Fruit fly (Drosophila melanogaster): Measurements from ENCODE around the gene brk.

brk gene

DNA sequence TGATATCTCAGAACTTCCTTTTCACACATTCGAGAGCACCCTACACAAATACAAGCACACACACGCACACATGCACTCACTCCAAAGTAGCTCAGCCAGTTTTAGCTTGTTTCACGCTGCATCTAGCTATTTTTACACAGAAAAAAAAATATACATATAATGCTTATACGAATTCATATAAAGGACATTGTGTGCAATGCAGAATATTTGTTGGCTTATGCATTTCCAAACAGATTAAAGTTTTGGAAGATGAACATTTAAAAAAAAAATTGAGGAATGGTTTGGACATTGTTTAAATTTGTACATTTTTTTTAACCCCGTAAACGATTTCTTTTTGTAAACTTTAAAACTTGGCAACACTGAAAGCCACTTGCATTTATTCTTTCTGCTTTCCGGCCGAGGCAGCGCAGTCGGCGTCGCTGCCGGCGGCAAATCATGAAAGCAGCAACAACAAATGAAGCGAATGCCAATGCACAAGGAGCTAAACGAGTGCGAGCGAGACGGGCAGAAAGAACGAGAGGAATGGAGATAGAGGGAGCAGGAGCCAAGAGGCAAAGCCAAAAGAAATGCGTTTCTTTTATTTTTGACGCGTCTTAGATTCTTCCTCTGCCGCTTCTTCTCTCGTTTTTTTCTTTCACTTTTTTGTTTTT is 11.4 kb downstream of the brk start (continued):
- peak; percentile 42; the same call in 1 of the 2 replicates for TF ChIP-seq CG10366 (GFP tag; IDR thresholded peaks at IDR 0.05)
- peak; percentile 23 for TF ChIP-seq CG13624 (GFP tag; optimal IDR thresholded peaks at IDR 0.05)
- TF ChIP-seq CG17186 (GFP tag; optimal IDR thresholded peaks at IDR 0.05): peak; percentile 64
- no peak; the same call in 1 of the 2 replicates for TF ChIP-seq ranshi (GFP tag; IDR thresholded peaks at IDR 0.05)
- TF ChIP-seq bbx (GFP tag; IDR thresholded peaks at IDR 0.05; ENCODE audit: partially characterized antibody): no peak
- no peak for TF ChIP-seq pho (GFP tag; optimal IDR thresholded peaks at IDR 0.05)
- no peak for TF ChIP-seq Ets97D (GFP tag; optimal IDR thresholded peaks at IDR 0.05)
- peak; percentile 67 for TF ChIP-seq CG9437 (GFP tag; optimal IDR thresholded peaks at IDR 0.05)
- TF ChIP-seq ci (GFP tag; IDR thresholded peaks at IDR 0.05): peak; percentile 74; the same call in 2 of the 3 replicates
- TF ChIP-seq CG14667 (GFP tag; IDR thresholded peaks at IDR 0.05): no peak
- TF ChIP-seq gt (GFP tag; IDR thresholded peaks at IDR 0.05): peak; percentile 61; the same call in 1 of the 2 replicates
- no peak for TF ChIP-seq Doc3 (GFP tag; IDR thresholded peaks at IDR 0.05; ENCODE audit: partially characterized antibody)
- TF ChIP-seq sc (optimal IDR thresholded peaks at IDR 0.05): no peak
- TF ChIP-seq sc (GFP tag; optimal IDR thresholded peaks at IDR 0.05): peak; percentile 76
- no peak for TF ChIP-seq her (GFP tag; optimal IDR thresholded peaks at IDR 0.05)
- TF ChIP-seq CG11695 (GFP tag; IDR thresholded peaks at IDR 0.05): peak; percentile 68; the same call in 2 of the 3 replicates
- no peak for TF ChIP-seq CG7987 (GFP tag; optimal IDR thresholded peaks at IDR 0.05)
- peak; percentile 49 for TF ChIP-seq Side (GFP tag; optimal IDR thresholded peaks at IDR 0.05)
- TF ChIP-seq pnt (GFP tag; optimal IDR thresholded peaks at IDR 0.05): peak; percentile 69
- TF ChIP-seq CG10274 (GFP tag; optimal IDR thresholded peaks at IDR 0.05): peak; percentile 27
- peak; percentile 62 for TF ChIP-seq CG1832 (GFP tag; optimal IDR thresholded peaks at IDR 0.05)
- peak; percentile 89 for TF ChIP-seq CG2202 (tag; optimal IDR thresholded peaks at IDR 0.05)
- peak; percentile 47 for TF ChIP-seq tap (tag; optimal IDR thresholded peaks at IDR 0.05)
- no peak for TF ChIP-seq sens-2 (GFP tag; IDR thresholded peaks at IDR 0.05)
- TF ChIP-seq CG7271 (tag; optimal IDR thresholded peaks at IDR 0.05): peak; percentile 52
- TF ChIP-seq otp (GFP tag; IDR thresholded peaks at IDR 0.05): 0 out of 3 replicates have a peak, but pooled peaks have one; percentile 41
- peak; percentile 69 for TF ChIP-seq CG16863 (GFP tag; optimal IDR thresholded peaks at IDR 0.05)
- TF ChIP-seq CG6689 (GFP tag; IDR thresholded peaks at IDR 0.05): peak; percentile 74
- peak; percentile 26 for TF ChIP-seq CG18599 (GFP tag; optimal IDR thresholded peaks at IDR 0.05)
- peak; percentile 71 for TF ChIP-seq ken (GFP tag; IDR thresholded peaks at IDR 0.05)
- TF ChIP-seq CG13287 (GFP tag; IDR thresholded peaks at IDR 0.05; ENCODE audit: partially characterized antibody): no peak
- TF ChIP-seq CG13296 (GFP tag; optimal IDR thresholded peaks at IDR 0.05): no peak
- TF ChIP-seq ind (GFP tag; optimal IDR thresholded peaks at IDR 0.05): peak; percentile 64
- TF ChIP-seq CG11504 (tag; optimal IDR thresholded peaks at IDR 0.05): peak; percentile 84
- no peak for TF ChIP-seq lov (optimal IDR thresholded peaks at IDR 0.05)
- TF ChIP-seq lov (GFP tag; IDR thresholded peaks at IDR 0.05): peak; percentile 53; the same call in 1 of the 3 replicates
- peak; percentile 15 for TF ChIP-seq mam (GFP tag; optimal IDR thresholded peaks at IDR 0.05)
- peak; percentile 69 for TF ChIP-seq CG3407 (GFP tag; optimal IDR thresholded peaks at IDR 0.05)
- TF ChIP-seq tll (GFP tag; optimal IDR thresholded peaks at IDR 0.05): no peak
- TF ChIP-seq CG1529 (GFP tag; optimal IDR thresholded peaks at IDR 0.05): peak; percentile 80
- TF ChIP-seq H15 (GFP tag; IDR thresholded peaks at IDR 0.05): 0 out of 3 replicates have a peak, but pooled peaks have one; percentile 40
- peak; percentile 28 for TF ChIP-seq disco-r (GFP tag; optimal IDR thresholded peaks at IDR 0.05)
- peak; percentile 54 for TF ChIP-seq Mad (GFP tag; optimal IDR thresholded peaks at IDR 0.05)
- peak; percentile 64 for TF ChIP-seq CG18476 (GFP tag; optimal IDR thresholded peaks at IDR 0.05)
- 0 out of 2 replicates have a peak, but pooled peaks have one; percentile 13 for TF ChIP-seq Oaz (GFP tag; IDR thresholded peaks at IDR 0.05)
- peak; percentile 33 to 82 for TF ChIP-seq eve (GFP tag; optimal IDR thresholded peaks at IDR 0.05)
- TF ChIP-seq dpn (GFP tag; optimal IDR thresholded peaks at IDR 0.05): peak; percentile 58 to 67
- peak; percentile 26 for TF ChIP-seq HHEX (GFP tag; optimal IDR thresholded peaks at IDR 0.05)
- TF ChIP-seq CG4282 (GFP tag; optimal IDR thresholded peaks at IDR 0.05): no peak
- no peak for TF ChIP-seq Hmx (GFP tag; optimal IDR thresholded peaks at IDR 0.05)
